Worm (Caenorhabditis elegans) whole organism, L4 larva: ENCODE data around the gene R12B2.3.

Experiments
- F10B5.3 ChIP-seq: sonication (generic microtip); optimal IDR thresholded peaks from 2 replicates; lab custom pipeline; 2016; ENCODE audit warnings: mild to moderate bottlenecking, missing genetic modification characterization, missing compliant biosample characterization
- F26F4.8 ChIP-seq: fragments of 200-800 bp; sonication (Bioruptor generic); conservative IDR thresholded peaks from 2 replicates; pipeline ENCODE4 v1.3.6; 2022; ENCODE audit warnings: missing genetic modification characterization, missing compliant biosample characterization
- F37D6.2 ChIP-seq: sonication (generic microtip); optimal IDR thresholded peaks from 2 replicates; lab custom pipeline; 2016; ENCODE audit warnings: mild to moderate bottlenecking, missing genetic modification characterization, missing compliant biosample characterization
- F44E2.7 ChIP-seq: fragments of 200-800 bp; sonication (Bioruptor generic); IDR thresholded peaks from 2 replicates; pipeline ENCODE4 v2.1.2; 2022; ENCODE audit warnings: missing genetic modification characterization, missing compliant biosample characterization
- R02D3.7 ChIP-seq: fragments of 150-350 bp; sonication (generic microtip); optimal IDR thresholded peaks from 3 replicates; lab custom pipeline; 2014; ENCODE audit warnings: missing biosample characterization, missing genetic modification characterization
- Y105C5A.15 ChIP-seq: fragments of 200-800 bp; sonication (Bioruptor generic); IDR thresholded peaks from 2 replicates; pipeline ENCODE4 v1.3.6; 2022; ENCODE audit warnings: missing genetic modification characterization, missing compliant biosample characterization
- Y48G9A.11 ChIP-seq: fragments of 200-800 bp; sonication (Bioruptor generic); IDR thresholded peaks from 2 replicates; pipeline ENCODE4 v1.3.6; 2022; ENCODE audit warnings: missing genetic modification reagents, missing genetic modification characterization, missing compliant biosample characterization
- Y5F2A.4 ChIP-seq: fragments of 200-800 bp; sonication (Bioruptor generic); optimal IDR thresholded peaks from 2 replicates; lab custom pipeline; 2018; ENCODE audit warnings: mild to moderate bottlenecking, missing genetic modification characterization, missing compliant biosample characterization
- ZK546.5 ChIP-seq, 2 experiments: sonication (generic microtip); optimal IDR thresholded peaks; 2 replicates each; lab custom pipeline; 2017; ENCODE audit warnings: missing biosample characterization in 2 of 2, missing genetic modification characterization in 2 of 2
- aha-1 ChIP-seq: fragments of 150-350 bp; peaks from one replicate; lab custom pipeline; 2014; ENCODE audit warnings: missing biosample characterization, missing genetic modification characterization
- aly-2 ChIP-seq: sonication (generic microtip); optimal IDR thresholded peaks from 2 replicates; lab custom pipeline; 2018; ENCODE audit warnings: missing biosample characterization, missing genetic modification characterization
- ama-1 ChIP-seq: fragments of 150-350 bp; optimal IDR thresholded peaks from 2 replicates; lab custom pipeline; 2014; ENCODE audit warnings: inconsistent platforms, mixed read lengths
- attf-4 ChIP-seq: sonication (generic microtip); optimal IDR thresholded peaks from 3 replicates; lab custom pipeline; 2017; ENCODE audit warnings: missing biosample characterization, missing genetic modification characterization
- ceh-20 ChIP-seq: fragments of 200-800 bp; sonication (Bioruptor generic); IDR thresholded peaks from 2 replicates; pipeline ENCODE4 v1.3.6; 2022; ENCODE audit warnings: missing genetic modification reagents, missing genetic modification characterization, missing compliant biosample characterization
- ceh-28 ChIP-seq: fragments of 150-350 bp; optimal IDR thresholded peaks from 2 replicates; lab custom pipeline; 2014; ENCODE audit warnings: missing biosample characterization, missing genetic modification reagents, missing genetic modification characterization
- ceh-32 ChIP-seq: sonication (generic microtip); optimal IDR thresholded peaks from 2 replicates; lab custom pipeline; 2016; ENCODE audit warnings: mild to moderate bottlenecking, missing genetic modification characterization, missing compliant biosample characterization; ENCODE audit not compliant: poor library complexity
- ceh-62 ChIP-seq: sonication (generic microtip); optimal IDR thresholded peaks from 2 replicates; lab custom pipeline; 2017; ENCODE audit warnings: missing biosample characterization, missing genetic modification characterization
- ces-1 ChIP-seq: fragments of 150-350 bp; sonication (generic microtip); optimal IDR thresholded peaks from 4 replicates; lab custom pipeline; 2014; ENCODE audit warnings: missing biosample characterization, missing genetic modification reagents, missing genetic modification characterization
- ctbp-1 ChIP-seq: fragments of 200-800 bp; sonication (Bioruptor generic); IDR thresholded peaks from 2 replicates; pipeline ENCODE4 v1.3.6; 2022; ENCODE audit warnings: missing genetic modification reagents, missing genetic modification characterization, missing compliant biosample characterization
- daf-12 ChIP-seq: fragments of 150-350 bp; optimal IDR thresholded peaks from 2 replicates; lab custom pipeline; 2014; ENCODE audit warnings: missing biosample characterization, missing genetic modification reagents, missing genetic modification characterization
- dmd-6 ChIP-seq: fragments of 200-800 bp; sonication (Bioruptor generic); IDR thresholded peaks from 2 replicates; pipeline ENCODE4 v1.3.6; 2022; ENCODE audit warnings: missing genetic modification reagents, missing genetic modification characterization, missing compliant biosample characterization
- dmd-8 ChIP-seq: fragments of 200-800 bp; sonication (Bioruptor generic); IDR thresholded peaks from 2 replicates; pipeline ENCODE4 v1.3.6; 2022; ENCODE audit warnings: missing genetic modification characterization, missing compliant biosample characterization
- dmd-9 ChIP-seq: fragments of 200-800 bp; sonication (Bioruptor generic); IDR thresholded peaks from 2 replicates; pipeline ENCODE4 v1.3.6; 2022; ENCODE audit warnings: missing genetic modification reagents, missing genetic modification characterization, missing compliant biosample characterization
- egl-43 ChIP-seq: fragments of 200-800 bp; sonication (Bioruptor generic); IDR thresholded peaks from 2 replicates; pipeline ENCODE4 v1.3.6; 2022; ENCODE audit warnings: missing genetic modification reagents, missing genetic modification characterization, missing compliant biosample characterization
- fos-1 ChIP-seq: fragments of 150-350 bp; optimal IDR thresholded peaks from 2 replicates; lab custom pipeline; 2014; ENCODE audit warnings: missing biosample characterization, missing genetic modification characterization
- hif-1 ChIP-seq, 2 experiments: sonication (generic microtip); optimal IDR thresholded peaks; 2 replicates each; lab custom pipeline; 2016 to 2017; ENCODE audit warnings: missing compliant biosample characterization in 2 of 2, missing genetic modification characterization in 2 of 2, missing genetic modification reagents in 2 of 2, missing genotype in 2 of 2, mild to moderate bottlenecking in 1 of 2
- hmg-1.1 ChIP-seq: fragments of 200-800 bp; sonication (Bioruptor generic); IDR thresholded peaks from 2 replicates; pipeline ENCODE4 v1.3.6; 2022; ENCODE audit warnings: missing genetic modification reagents, missing genetic modification characterization, missing compliant biosample characterization
- lin-1 ChIP-seq: fragments of 200-800 bp; sonication (Bioruptor generic); IDR thresholded peaks from 2 replicates; pipeline ENCODE4 v1.3.6; 2022; ENCODE audit warnings: missing genetic modification reagents, missing genetic modification characterization, missing compliant biosample characterization
- lin-13 ChIP-seq: fragments of 150-350 bp; optimal IDR thresholded peaks from 2 replicates; lab custom pipeline; 2014; ENCODE audit warnings: missing biosample characterization, missing genetic modification reagents, missing genetic modification characterization
- lin-15B ChIP-seq: fragments of 150-350 bp; sonication (generic microtip); optimal IDR thresholded peaks from 3 replicates; lab custom pipeline; 2014; ENCODE audit warnings: missing biosample characterization, missing genetic modification characterization
- lin-38 ChIP-seq: fragments of 200-800 bp; sonication (Bioruptor generic); IDR thresholded peaks from 2 replicates; pipeline ENCODE4 v1.3.6; 2022; ENCODE audit warnings: missing genetic modification reagents, missing genetic modification characterization, missing compliant biosample characterization
- lin-39 ChIP-seq: fragments of 150-350 bp; optimal IDR thresholded peaks from 2 replicates; lab custom pipeline; 2014; ENCODE audit warnings: missing biosample characterization, missing genetic modification reagents, missing genetic modification characterization
- lir-3 ChIP-seq: sonication (generic microtip); optimal IDR thresholded peaks from 2 replicates; lab custom pipeline; 2016; ENCODE audit warnings: mild to moderate bottlenecking, missing genetic modification characterization, missing compliant biosample characterization
- mes-2 ChIP-seq: sonication (generic microtip); optimal IDR thresholded peaks from 2 replicates; lab custom pipeline; 2016; ENCODE audit warnings: missing genotype, mild to moderate bottlenecking, missing genetic modification characterization, missing compliant biosample characterization; ENCODE audit not compliant: poor library complexity, severe bottlenecking
- mxl-2 ChIP-seq: fragments of 200-800 bp; sonication (Bioruptor generic); conservative IDR thresholded peaks from 2 replicates; pipeline ENCODE4 v1.3.6; 2022; ENCODE audit warnings: missing genetic modification reagents, missing genetic modification characterization, missing compliant biosample characterization
- mxl-3 ChIP-seq: fragments of 200-800 bp; sonication (Bioruptor generic); optimal IDR thresholded peaks from 2 replicates; lab custom pipeline; 2018; ENCODE audit warnings: mild to moderate bottlenecking, missing genetic modification characterization, missing compliant biosample characterization
- nhr-11 ChIP-seq: fragments of 150-350 bp; optimal IDR thresholded peaks from 2 replicates; lab custom pipeline; 2014; ENCODE audit warnings: missing biosample characterization, missing genetic modification characterization
- nhr-25 ChIP-seq: sonication (generic microtip); optimal IDR thresholded peaks from 2 replicates; lab custom pipeline; 2017; ENCODE audit warnings: missing genetic modification characterization, mild to moderate bottlenecking, missing compliant biosample characterization, antibody characterized with exemption, moderate library complexity, borderline replicate concordance; ENCODE audit not compliant: insufficient read depth
- nhr-28 ChIP-seq: fragments of 150-350 bp; optimal IDR thresholded peaks from 2 replicates; lab custom pipeline; 2014; ENCODE audit warnings: missing biosample characterization, missing genetic modification characterization
- nhr-41 ChIP-seq: fragments of 200-800 bp; sonication (Bioruptor generic); IDR thresholded peaks from 2 replicates; pipeline ENCODE4 v1.3.6; 2022; ENCODE audit warnings: missing genetic modification reagents, missing genetic modification characterization, missing compliant biosample characterization
- nhr-42 ChIP-seq: fragments of 200-800 bp; sonication (Bioruptor generic); IDR thresholded peaks from 2 replicates; pipeline ENCODE4 v1.3.6; 2022; ENCODE audit warnings: missing genetic modification characterization, missing compliant biosample characterization
- nhr-48 ChIP-seq: sonication (generic microtip); optimal IDR thresholded peaks from 2 replicates; lab custom pipeline; 2016; ENCODE audit warnings: mild to moderate bottlenecking, missing genetic modification characterization, missing compliant biosample characterization
- pha-4 ChIP-seq, 2 experiments: fragments of 150-350 bp in 1 of 2; fragments of 200-800 bp in 1 of 2; sonication (Bioruptor generic) in 1 of 2; IDR thresholded peaks in 1 of 2; optimal IDR thresholded peaks in 1 of 2; 2 replicates each; pipeline versions ENCODE4 v1.3.6 to Lab custom; 2014 to 2022; ENCODE audit warnings: missing genetic modification characterization in 2 of 2, missing genetic modification reagents in 2 of 2, missing biosample characterization in 1 of 2, missing compliant biosample characterization in 1 of 2
- rbr-2 ChIP-seq: sonication (generic microtip); optimal IDR thresholded peaks from 2 replicates; lab custom pipeline; 2016; ENCODE audit warnings: missing genotype, missing genetic modification characterization, missing compliant biosample characterization
- snpc-4 ChIP-seq: fragments of 150-350 bp; optimal IDR thresholded peaks from 2 replicates; lab custom pipeline; 2014; ENCODE audit warnings: missing biosample characterization, missing genetic modification characterization
- tra-1 ChIP-seq: fragments of 200-800 bp; sonication (Bioruptor generic); IDR thresholded peaks from 2 replicates; pipeline ENCODE4 v1.3.6; 2022; ENCODE audit warnings: missing genetic modification reagents, missing genetic modification characterization, missing compliant biosample characterization
- unc-130 ChIP-seq: sonication (generic microtip); optimal IDR thresholded peaks from 2 replicates; lab custom pipeline; 2016; ENCODE audit warnings: missing genetic modification reagents, missing genetic modification characterization, missing compliant biosample characterization
- unc-62 ChIP-seq, 3 experiments: fragments of 150-350 bp in 1 of 3; sonication (generic microtip); optimal IDR thresholded peaks in 2 of 3; peaks in 1 of 3; 1 replicate in 1 of 3; 2 replicates in 2 of 3; lab custom pipeline; 2014 to 2017; ENCODE audit warnings: missing biosample characterization in 3 of 3, missing genetic modification characterization in 3 of 3, missing genetic modification reagents in 3 of 3, missing genotype in 1 of 3
- zfp-2 ChIP-seq: sonication (generic microtip); optimal IDR thresholded peaks from 2 replicates; lab custom pipeline; 2016; ENCODE audit warnings: mild to moderate bottlenecking, missing genetic modification characterization, missing compliant biosample characterization
- zfp-3 ChIP-seq: fragments of 200-800 bp; sonication (Bioruptor generic); conservative IDR thresholded peaks from 2 replicates; pipeline ENCODE4 v1.3.6; 2022; ENCODE audit warnings: missing genetic modification reagents, missing genetic modification characterization, missing compliant biosample characterization
- zip-2 ChIP-seq: fragments of 150-350 bp; optimal IDR thresholded peaks from 2 replicates; lab custom pipeline; 2014; ENCODE audit warnings: missing biosample characterization, missing genetic modification characterization
- ztf-11 ChIP-seq: fragments of 150-350 bp; optimal IDR thresholded peaks from 2 replicates; lab custom pipeline; 2014; ENCODE audit warnings: missing biosample characterization, missing genetic modification characterization

Gene R12B2.3

DNA sequence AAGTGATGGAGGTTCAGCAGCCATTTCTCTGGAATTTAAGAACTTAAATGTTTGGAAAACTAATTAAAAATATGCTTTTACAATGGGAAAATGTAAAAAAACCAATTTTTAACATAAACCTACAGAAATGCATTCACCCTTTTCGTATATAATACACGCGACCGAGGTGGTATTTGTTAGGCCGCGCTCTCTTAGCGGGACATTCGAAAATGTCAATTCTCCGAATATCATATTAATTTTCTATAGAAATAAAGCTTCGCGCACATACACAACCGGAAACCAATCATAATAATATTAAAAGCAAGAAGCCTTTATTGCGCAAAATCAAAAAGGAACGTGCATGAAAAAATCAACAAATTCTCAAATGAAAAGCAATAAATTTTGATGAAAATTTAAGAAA is 47.9 kb downstream of the R12B2.3 start, which contains the start of gene ddx-23 (continued):
- TF ChIP-seq lin-13 (peak; percentile 7), zip-2 (tag; lab: Kevin White, UChicago) (no peak), tra-1 (GFP tag; lab: Robert Waterston, UW) (no peak), nhr-42 (no peak), Y48G9A.11 (GFP tag; lab: Robert Waterston, UW) (no peak), ceh-28 (no peak), nhr-25 (tag; lab: Kevin White, UChicago) (no peak), hmg-1.1 (GFP tag; lab: Robert Waterston, UW) (no peak), rbr-2 (no peak), dmd-6 (GFP tag; lab: Robert Waterston, UW) (no peak), ceh-62 (no peak), ZK546.5 (tag; optimal IDR thresholded peaks at IDR 0.05; lab: Kevin White, UChicago) (no peak), attf-4 (tag; lab: Kevin White, UChicago) (no peak), nhr-41 (GFP tag; lab: Robert Waterston, UW) (no peak), mxl-3 (GFP tag; lab: Kevin White, UChicago) (no peak), lin-15B (tag; lab: Kevin White, UChicago) (no peak), mxl-2 (GFP tag; lab: Robert Waterston, UW) (no peak), pha-4 (GFP tag; IDR thresholded peaks at IDR 0.05; lab: Robert Waterston, UW) (peak; percentile 34; the same call in 1 of the 2 replicates), pha-4 (tag; optimal IDR thresholded peaks at IDR 0.05; lab: Kevin White, UChicago) (no peak), lin-38 (peak; percentile 75), Y5F2A.4 (peak; percentile 22), snpc-4 (tag; lab: Kevin White, UChicago) (no peak), dmd-8 (GFP tag; lab: Robert Waterston, UW) (no peak), F10B5.3 (no peak), nhr-28 (no peak), zfp-2 (tag; lab: Kevin White, UChicago) (no peak), nhr-48 (tag; lab: Kevin White, UChicago) (no peak), aly-2 (tag; lab: Kevin White, UChicago) (no peak), F26F4.8 (no peak), ctbp-1 (GFP tag; lab: Robert Waterston, UW) (no peak), F37D6.2 (no peak), lin-39 (tag; lab: Kevin White, UChicago) (no peak), Y105C5A.15 (0 out of 2 replicates have a peak, but pooled peaks have one; percentile 56), aha-1 (tag; lab: Kevin White, UChicago) (no peak), R02D3.7 (tag; lab: Kevin White, UChicago) (no peak), ztf-11 (tag; lab: Kevin White, UChicago) (no peak), nhr-11 (tag; lab: Kevin White, UChicago) (no peak), egl-43 (GFP tag; lab: Robert Waterston, UW) (no peak), zfp-3 (GFP tag; lab: Robert Waterston, UW) (peak; percentile 65), mes-2 (tag; lab: Kevin White, UChicago) (peak; percentile 76), daf-12 (tag; lab: Kevin White, UChicago) (no peak), fos-1 (no peak), F44E2.7 (GFP tag; lab: Robert Waterston, UW) (no peak), ceh-32 (tag; lab: Kevin White, UChicago) (no peak), lir-3 (no peak), ces-1 (GFP tag; lab: Kevin White, UChicago) (no peak), dmd-9 (no peak), ama-1 (lab: Kevin White, UChicago) (peak; percentile 78), unc-62 (GFP tag; optimal IDR thresholded peaks at IDR 0.05 in 1 of 2; lab: Kevin White, UChicago) (no peak), unc-62 (tag; optimal IDR thresholded peaks at IDR 0.05; lab: Kevin White, UChicago) (no peak), lin-1 (GFP tag; lab: Robert Waterston, UW) (no peak), unc-130 (no peak), hif-1 (tag; optimal IDR thresholded peaks at IDR 0.05; lab: Kevin White, UChicago) (no peak), ceh-20 (GFP tag; lab: Robert Waterston, UW) (no peak)
